Worm (Caenorhabditis elegans) whole organism, L1 larva: ENCODE results near the gene col-12.

Experiments
- C04F5.9 ChIP-seq: sonication (generic microtip); optimal IDR thresholded peaks from 2 replicates; lab custom pipeline; 2016; ENCODE audit warnings: missing genetic modification characterization, missing compliant biosample characterization
- C16A3.4 ChIP-seq: fragments of 150-350 bp; optimal IDR thresholded peaks from 2 replicates; lab custom pipeline; 2014; ENCODE audit warnings: missing biosample characterization, missing genetic modification characterization
- Y116A8C.19 ChIP-seq: sonication (generic microtip); optimal IDR thresholded peaks from 2 replicates; lab custom pipeline; 2016; ENCODE audit warnings: missing compliant biosample characterization, missing genetic modification characterization, borderline replicate concordance
- alr-1 ChIP-seq: fragments of 200-800 bp; sonication (Bioruptor generic); optimal IDR thresholded peaks from 2 replicates; lab custom pipeline; 2018; ENCODE audit warnings: borderline replicate concordance, mild to moderate bottlenecking, missing genetic modification characterization, missing compliant biosample characterization
- blmp-1 ChIP-seq: fragments of 150-350 bp; optimal IDR thresholded peaks from 2 replicates; lab custom pipeline; 2014; ENCODE audit warnings: missing biosample characterization, missing genetic modification characterization
- ceh-8 ChIP-seq: fragments of 200-800 bp; sonication (Bioruptor generic); optimal IDR thresholded peaks from 2 replicates; lab custom pipeline; 2018; ENCODE audit warnings: mild to moderate bottlenecking, missing genetic modification characterization, moderate library complexity, missing compliant biosample characterization
- ceh-82 ChIP-seq, 3 experiments: fragments of 150-350 bp in 1 of 3; sonication (generic microtip) in 2 of 3; optimal IDR thresholded peaks; 2 replicates each; lab custom pipeline; 2014 to 2017; ENCODE audit warnings: missing biosample characterization in 3 of 3, missing genetic modification characterization in 3 of 3
- dpl-1 ChIP-seq, 3 experiments: fragments of 150-350 bp in 2 of 3; sonication (generic microtip) in 1 of 3; optimal IDR thresholded peaks; 2 replicates each; lab custom pipeline; 2014 to 2017; ENCODE audit warnings: missing biosample characterization in 3 of 3, missing genetic modification characterization in 3 of 3, missing genetic modification reagents in 3 of 3
- efl-1 ChIP-seq, 4 experiments: fragments of 150-350 bp; optimal IDR thresholded peaks in 3 of 4; peaks in 1 of 4; 1 replicate in 1 of 4; 2 replicates in 3 of 4; lab custom pipeline; 2014; ENCODE audit warnings: missing biosample characterization in 2 of 4, missing genetic modification characterization in 2 of 4, missing genetic modification reagents in 2 of 4
- efl-3 ChIP-seq: fragments of 200-800 bp; sonication (Bioruptor generic); optimal IDR thresholded peaks from 2 replicates; lab custom pipeline; 2018; ENCODE audit warnings: mild to moderate bottlenecking, missing genetic modification characterization, missing compliant biosample characterization
- egl-27 ChIP-seq, 2 experiments: fragments of 150-350 bp in 1 of 2; sonication (generic microtip); optimal IDR thresholded peaks; 3 replicates each; lab custom pipeline; 2017 to 2018; ENCODE audit warnings: missing biosample characterization in 2 of 2, missing genetic modification characterization in 2 of 2, missing genetic modification reagents in 2 of 2
- elt-2 ChIP-seq: sonication (generic microtip); optimal IDR thresholded peaks from 2 replicates; lab custom pipeline; 2016; ENCODE audit warnings: missing genetic modification characterization, mild to moderate bottlenecking, inconsistent platforms, missing compliant biosample characterization, missing genetic modification reagents
- elt-3 ChIP-seq, 6 experiments: fragments of 150-350 bp in 1 of 6; sonication (generic microtip); optimal IDR thresholded peaks; 2 replicates each; lab custom pipeline; 2017 to 2018; ENCODE audit warnings: missing biosample characterization in 6 of 6, missing genetic modification characterization in 6 of 6, inconsistent platforms in 1 of 6
- ets-5 ChIP-seq: fragments of 200-800 bp; sonication (Bioruptor generic); IDR thresholded peaks from 2 replicates; pipeline ENCODE4 v1.3.6; 2022; ENCODE audit warnings: missing genetic modification characterization, missing compliant biosample characterization
- fkh-10 ChIP-seq: sonication (generic microtip); optimal IDR thresholded peaks from 2 replicates; lab custom pipeline; 2017; ENCODE audit warnings: missing biosample characterization, missing genetic modification reagents, missing genetic modification characterization
- fkh-8 ChIP-seq: sonication (generic microtip); optimal IDR thresholded peaks from 2 replicates; lab custom pipeline; 2016; ENCODE audit warnings: mild to moderate bottlenecking, missing genetic modification characterization, missing compliant biosample characterization
- hlh-4 ChIP-seq: sonication (generic microtip); optimal IDR thresholded peaks from 2 replicates; lab custom pipeline; 2016; ENCODE audit warnings: mild to moderate bottlenecking, missing genetic modification characterization, missing compliant biosample characterization
- hpl-2 ChIP-seq: fragments of 150-350 bp; optimal IDR thresholded peaks from 2 replicates; lab custom pipeline; 2014; ENCODE audit warnings: missing biosample characterization, missing genetic modification reagents, missing genetic modification characterization
- isw-1 ChIP-seq: fragments of 200-800 bp; sonication (Bioruptor generic); IDR thresholded peaks from 2 replicates; pipeline ENCODE4 v1.3.6; 2022; ENCODE audit warnings: missing genetic modification characterization, missing compliant biosample characterization
- jun-1 ChIP-seq: fragments of 150-350 bp; optimal IDR thresholded peaks from 2 replicates; lab custom pipeline; 2014; ENCODE audit warnings: missing biosample characterization, missing genetic modification reagents, missing genetic modification characterization
- lin-13 ChIP-seq: fragments of 150-350 bp; optimal IDR thresholded peaks from 2 replicates; lab custom pipeline; 2014; ENCODE audit warnings: missing biosample characterization, missing genetic modification reagents, missing genetic modification characterization
- lin-14 ChIP-seq: fragments of 200-800 bp; sonication (Bioruptor generic); optimal IDR thresholded peaks from 2 replicates; lab custom pipeline; 2018; ENCODE audit warnings: mild to moderate bottlenecking, missing genetic modification characterization, moderate library complexity, missing compliant biosample characterization
- lin-35 ChIP-seq, 2 experiments: fragments of 150-350 bp; optimal IDR thresholded peaks; 2 replicates each; lab custom pipeline; 2014; ENCODE audit warnings: missing biosample characterization in 2 of 2, missing genetic modification characterization in 2 of 2, missing genetic modification reagents in 2 of 2
- lir-3 ChIP-seq: sonication (generic microtip); optimal IDR thresholded peaks from 2 replicates; lab custom pipeline; 2016; ENCODE audit warnings: mild to moderate bottlenecking, missing genetic modification characterization, moderate library complexity, missing compliant biosample characterization; ENCODE audit not compliant: poor library complexity
- lsy-2 ChIP-seq, 2 experiments: fragments of 150-350 bp; optimal IDR thresholded peaks; 2 replicates each; lab custom pipeline; 2014; ENCODE audit warnings: missing biosample characterization in 2 of 2, missing genetic modification characterization in 2 of 2
- mdl-1 ChIP-seq, 2 experiments: fragments of 150-350 bp; optimal IDR thresholded peaks; 2 replicates each; lab custom pipeline; 2014 to 2017; ENCODE audit warnings: missing biosample characterization in 2 of 2, missing genetic modification characterization in 2 of 2, inconsistent platforms in 1 of 2
- mef-2 ChIP-seq: fragments of 150-350 bp; optimal IDR thresholded peaks from 2 replicates; lab custom pipeline; 2014; ENCODE audit warnings: missing biosample characterization, missing genetic modification characterization
- nhr-11 ChIP-seq: fragments of 150-350 bp; optimal IDR thresholded peaks from 2 replicates; lab custom pipeline; 2014; ENCODE audit warnings: missing biosample characterization, missing genetic modification characterization
- nhr-12 ChIP-seq: sonication (generic microtip); optimal IDR thresholded peaks from 2 replicates; lab custom pipeline; 2017; ENCODE audit warnings: missing biosample characterization, missing genetic modification characterization
- nhr-47 ChIP-seq: sonication (generic microtip); optimal IDR thresholded peaks from 2 replicates; lab custom pipeline; 2016; ENCODE audit warnings: mild to moderate bottlenecking, missing genetic modification characterization, moderate library complexity, missing compliant biosample characterization
- nhr-76 ChIP-seq: sonication (generic microtip); optimal IDR thresholded peaks from 2 replicates; lab custom pipeline; 2017; ENCODE audit warnings: missing biosample characterization, missing genetic modification characterization
- nhr-84 ChIP-seq: sonication (generic microtip); optimal IDR thresholded peaks from 2 replicates; lab custom pipeline; 2017; ENCODE audit warnings: missing biosample characterization, missing genetic modification characterization
- pqm-1 ChIP-seq: sonication (generic microtip); optimal IDR thresholded peaks from 3 replicates; lab custom pipeline; 2017; ENCODE audit warnings: missing biosample characterization, missing genetic modification characterization
- skn-1 ChIP-seq: fragments of 150-350 bp; optimal IDR thresholded peaks from 2 replicates; lab custom pipeline; 2014; ENCODE audit warnings: missing biosample characterization, missing genetic modification characterization
- sox-4 ChIP-seq: sonication (generic microtip); optimal IDR thresholded peaks from 2 replicates; lab custom pipeline; 2016; ENCODE audit warnings: missing genetic modification characterization, missing compliant biosample characterization
- sptf-1 ChIP-seq: fragments of 150-350 bp; optimal IDR thresholded peaks from 2 replicates; lab custom pipeline; 2014; ENCODE audit warnings: missing biosample characterization, missing genetic modification characterization
- sup-37 ChIP-seq: fragments of 200-800 bp; sonication (Bioruptor generic); optimal IDR thresholded peaks from 2 replicates; lab custom pipeline; 2018; ENCODE audit warnings: mild to moderate bottlenecking, missing genetic modification characterization, missing compliant biosample characterization
- tbx-2 ChIP-seq: sonication (generic microtip); optimal IDR thresholded peaks from 2 replicates; lab custom pipeline; 2016; ENCODE audit warnings: missing genetic modification characterization, missing compliant biosample characterization
- tlp-1 ChIP-seq: fragments of 150-350 bp; optimal IDR thresholded peaks from 2 replicates; lab custom pipeline; 2014; ENCODE audit warnings: missing biosample characterization, missing genetic modification characterization
- unc-86 ChIP-seq: sonication (generic microtip); optimal IDR thresholded peaks from 2 replicates; lab custom pipeline; 2016; ENCODE audit warnings: missing genetic modification characterization, missing compliant biosample characterization
- xbp-1 ChIP-seq: sonication (generic microtip); optimal IDR thresholded peaks from 2 replicates; lab custom pipeline; 2016; ENCODE audit warnings: missing genetic modification characterization, missing compliant biosample characterization
- zip-4 ChIP-seq: fragments of 200-800 bp; sonication (Bioruptor generic); optimal IDR thresholded peaks from 2 replicates; lab custom pipeline; 2018; ENCODE audit warnings: mild to moderate bottlenecking, missing genetic modification characterization, moderate library complexity, missing compliant biosample characterization
- ztf-11 ChIP-seq, 2 experiments: sonication (generic microtip); optimal IDR thresholded peaks; 2 replicates each; lab custom pipeline; 2016 to 2017; ENCODE audit warnings: missing genetic modification characterization in 2 of 2, missing biosample characterization in 1 of 2, missing compliant biosample characterization in 1 of 2
- ztf-4 ChIP-seq: fragments of 150-350 bp; optimal IDR thresholded peaks from 2 replicates; lab custom pipeline; 2014; ENCODE audit warnings: missing biosample characterization, missing genetic modification characterization

col-12 gene

ce11 chrV:10440723-10441122 lies 15.7 kb upstream of the col-12 start, which contains the start of gene snf-10:
snf-10 (minus strand) TSS chrV:10440823.
- no peak for TF ChIP-seq mef-2 (tag; lab: Kevin White, UChicago)
- TF ChIP-seq alr-1 (tag; lab: Kevin White, UChicago), result no peak
- TF ChIP-seq lin-13 (GFP tag; lab: Kevin White, UChicago), result no peak
- TF ChIP-seq zip-4 (GFP tag; lab: Kevin White, UChicago), result no peak
- TF ChIP-seq C04F5.9 (tag; lab: Kevin White, UChicago), result no peak
- no peak for TF ChIP-seq fkh-8
- no peak for TF ChIP-seq blmp-1
- no peak for TF ChIP-seq sptf-1
- no peak for TF ChIP-seq elt-3 (tag; optimal IDR thresholded peaks at IDR 0.05; lab: Kevin White, UChicago)
- TF ChIP-seq C16A3.4, result no peak
- no peak for TF ChIP-seq efl-3 (GFP tag; lab: Kevin White, UChicago)
- TF ChIP-seq sup-37 (GFP tag; lab: Kevin White, UChicago), result no peak
- TF ChIP-seq lsy-2 (tag; optimal IDR thresholded peaks at IDR 0.05; lab: Kevin White, UChicago), result no peak
- TF ChIP-seq fkh-10 (GFP tag; lab: Kevin White, UChicago), result no peak
- TF ChIP-seq ets-5 (GFP tag; lab: Robert Waterston, UW), result no peak
- TF ChIP-seq dpl-1 (GFP tag; optimal IDR thresholded peaks at IDR 0.05; lab: Kevin White, UChicago), result no peak
- TF ChIP-seq isw-1 (GFP tag; lab: Robert Waterston, UW), result no peak
- no peak for TF ChIP-seq xbp-1 (tag; lab: Kevin White, UChicago)

- no peak for TF ChIP-seq nhr-84 (tag; lab: Kevin White, UChicago)
These were observed 11.6 kb upstream of the col-12 start, which contains the start of gene set-22 for ce11 chrV:10436612-10437011. set-22 (plus strand) TSS chrV:10436912.

- TF ChIP-seq C16A3.4 (no peak), mef-2 (tag; lab: Kevin White, UChicago) (no peak), lir-3 (no peak), tbx-2 (tag; lab: Kevin White, UChicago) (no peak), jun-1 (tag; lab: Kevin White, UChicago) (no peak), C04F5.9 (tag; lab: Kevin White, UChicago) (no peak), nhr-11 (tag; lab: Kevin White, UChicago) (no peak), fkh-10 (GFP tag; lab: Kevin White, UChicago) (no peak), mdl-1 (tag; optimal IDR thresholded peaks at IDR 0.05; lab: Kevin White, UChicago) (no peak), hlh-4 (tag; lab: Kevin White, UChicago) (no peak)
These were observed 10.2 kb upstream of the col-12 start for ce11 chrV:10435198-10435597.

- TF ChIP-seq hlh-4 (tag; lab: Kevin White, UChicago), result no peak
- no peak for TF ChIP-seq nhr-12
- peak; percentile 51 for TF ChIP-seq elt-2
These were observed 8.7 kb upstream of the col-12 start, which contains the start of gene Y32F6A.4 for ce11 chrV:10433721-10434120. Y32F6A.4 (minus strand) TSS chrV:10434067.

DNA sequence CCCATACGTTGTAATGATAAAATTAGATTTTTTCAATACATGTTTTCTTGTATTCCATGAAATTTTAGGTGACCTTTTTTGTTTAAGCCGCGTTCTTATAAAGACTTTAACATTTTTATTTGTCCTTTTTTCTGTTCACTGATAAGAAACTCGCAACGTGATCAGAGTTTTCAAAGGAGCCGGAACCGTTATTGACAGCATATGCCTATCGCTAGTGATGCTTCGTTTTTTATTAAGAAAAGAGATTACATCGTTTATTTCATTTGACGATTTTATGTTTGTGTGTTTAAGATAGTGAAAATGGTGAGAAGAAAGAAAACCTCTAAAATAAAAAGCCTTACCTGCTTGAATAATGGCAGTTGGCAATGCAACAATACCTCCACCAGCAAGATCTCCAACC lies 7.6 kb upstream of the col-12 start:
- TF ChIP-seq skn-1 (tag; lab: Kevin White, UChicago) (no peak), unc-86 (tag; lab: Kevin White, UChicago) (no peak), efl-1 (optimal IDR thresholded peaks at IDR 0.05; lab: Kevin White, UChicago) (no peak), efl-1 (GFP tag; optimal IDR thresholded peaks at IDR 0.05 in 1 of 2; lab: Kevin White, UChicago) (no peak), sox-4 (no peak), ceh-8 (GFP tag; lab: Kevin White, UChicago) (no peak), mef-2 (tag; lab: Kevin White, UChicago) (no peak), tlp-1 (tag; lab: Kevin White, UChicago) (no peak), Y116A8C.19 (tag; lab: Kevin White, UChicago) (no peak), zip-4 (GFP tag; lab: Kevin White, UChicago) (no peak), lin-35 (GFP tag; optimal IDR thresholded peaks at IDR 0.05; lab: Kevin White, UChicago) (peak in 1 of 2 experiments; percentile 7), nhr-76 (tag; lab: Kevin White, UChicago) (no peak), hpl-2 (no peak), ztf-4 (tag; lab: Kevin White, UChicago) (no peak), egl-27 (tag; optimal IDR thresholded peaks at IDR 0.05; lab: Kevin White, UChicago) (no peak), pqm-1 (tag; lab: Kevin White, UChicago) (peak; percentile 28), elt-2 (peak; percentile 92), lin-14 (peak; percentile 20), ztf-11 (tag; optimal IDR thresholded peaks at IDR 0.05; lab: Kevin White, UChicago) (no peak), lsy-2 (tag; optimal IDR thresholded peaks at IDR 0.05; lab: Kevin White, UChicago) (peak in 1 of 2 experiments; percentile 4), ceh-82 (tag; optimal IDR thresholded peaks at IDR 0.05; lab: Kevin White, UChicago) (no peak), lir-3 (no peak), tbx-2 (tag; lab: Kevin White, UChicago) (no peak), nhr-47 (no peak)
